Fruit fly (Drosophila melanogaster): ENCODE data around the gene UQCR-14.

DNA sequence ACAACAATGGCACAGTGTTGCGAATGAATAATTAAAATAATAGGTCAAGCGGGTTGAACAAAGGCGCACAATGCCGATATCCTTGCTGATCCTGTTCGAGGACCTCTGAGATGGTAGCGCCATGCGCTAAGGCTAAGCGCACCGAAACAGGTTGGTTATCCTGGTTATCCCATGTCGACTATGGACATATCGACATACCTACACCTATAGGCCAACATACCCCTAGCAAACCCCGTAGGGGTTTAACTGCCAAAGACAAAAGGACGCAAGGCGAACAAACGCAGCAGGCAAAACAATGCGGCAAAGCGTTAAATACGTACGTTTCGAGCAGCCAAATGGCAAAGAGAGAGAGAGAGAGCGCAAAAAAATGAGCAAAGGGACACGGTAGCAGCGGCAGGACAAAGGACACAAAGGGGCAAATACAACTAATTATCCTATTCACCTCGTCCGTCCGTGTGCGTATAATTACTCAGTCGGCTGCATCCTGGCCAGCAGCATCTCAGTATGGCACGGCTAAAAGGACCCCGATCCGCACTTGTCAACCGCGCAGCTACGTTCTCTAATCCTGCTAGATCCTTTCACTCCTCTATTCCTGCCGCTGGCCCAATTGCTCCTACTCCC, 44.1 kb upstream of the UQCR-14 start:
- TF ChIP-seq kay (GFP tag; ENCODE audit: borderline replicate concordance), result no peak
- TF ChIP-seq tj (GFP tag; optimal IDR thresholded peaks at IDR 0.05), result no peak
- TF ChIP-seq toe (GFP tag; optimal IDR thresholded peaks at IDR 0.05), result no peak
